Worm (Caenorhabditis elegans): Measurements from ENCODE around the gene K04C2.2.

- TF ChIP-seq ets-4 (tag; optimal IDR thresholded peaks at IDR 0.05) (no peak), ceh-2 (tag; optimal IDR thresholded peaks at IDR 0.05) (no peak), pag-3 (tag; optimal IDR thresholded peaks at IDR 0.05; ENCODE audit: borderline replicate concordance) (no peak)
Observed at ce11 chrIII:6885889-6886288, 3.7 kb upstream of the K04C2.2 start.

All from whole organism, late embryonic.